Fruit fly (Drosophila melanogaster) S2 (cell line): Measurements from ENCODE around the gene Lgr4.

Source experiments
- CG8478 ChIP-seq: fragments of >200 bp; optimal IDR thresholded peaks from 2 replicates; lab custom pipeline; 2018
- CTCF ChIP-seq, 2 experiments: fragments of >200 bp; optimal IDR thresholded peaks; 2 replicates each; lab custom pipeline; 2018

Gene Lgr4

dm6 chrX:13189032-13189431 lies at the start of gene Lgr4:
Gene Lgr4, minus strand, starts transcription at chrX:13189164.
- TF ChIP-seq CG8478 (lab: Kevin White, UChicago) (no peak), CTCF (optimal IDR thresholded peaks at IDR 0.05; lab: Kevin White, UChicago) (no peak)

dm6 chrX:13238294-13238917 lies 49.4 kb upstream of the Lgr4 start:
- TF ChIP-seq CG8478 (lab: Kevin White, UChicago) (no peak), CTCF (optimal IDR thresholded peaks at IDR 0.05; lab: Kevin White, UChicago) (no peak)

dm6 chrX:13236516-13237245 lies 47.7 kb upstream of the Lgr4 start, which contains the start of gene CG32639:
Gene CG32639, minus strand, starts transcription at chrX:13236566.
- no peak for TF ChIP-seq CTCF (optimal IDR thresholded peaks at IDR 0.05; lab: Kevin White, UChicago)

- no peak for TF ChIP-seq CTCF (optimal IDR thresholded peaks at IDR 0.05; lab: Kevin White, UChicago)
- TF ChIP-seq CG8478 (lab: Kevin White, UChicago): no peak
These were observed 45.9 kb upstream of the Lgr4 start for dm6 chrX:13234738-13235470.

- TF ChIP-seq CG8478 (lab: Kevin White, UChicago): no peak
- TF ChIP-seq CTCF (optimal IDR thresholded peaks at IDR 0.05; lab: Kevin White, UChicago): no peak
These were observed 45.1 kb upstream of the Lgr4 start for dm6 chrX:13233811-13234737.

DNA sequence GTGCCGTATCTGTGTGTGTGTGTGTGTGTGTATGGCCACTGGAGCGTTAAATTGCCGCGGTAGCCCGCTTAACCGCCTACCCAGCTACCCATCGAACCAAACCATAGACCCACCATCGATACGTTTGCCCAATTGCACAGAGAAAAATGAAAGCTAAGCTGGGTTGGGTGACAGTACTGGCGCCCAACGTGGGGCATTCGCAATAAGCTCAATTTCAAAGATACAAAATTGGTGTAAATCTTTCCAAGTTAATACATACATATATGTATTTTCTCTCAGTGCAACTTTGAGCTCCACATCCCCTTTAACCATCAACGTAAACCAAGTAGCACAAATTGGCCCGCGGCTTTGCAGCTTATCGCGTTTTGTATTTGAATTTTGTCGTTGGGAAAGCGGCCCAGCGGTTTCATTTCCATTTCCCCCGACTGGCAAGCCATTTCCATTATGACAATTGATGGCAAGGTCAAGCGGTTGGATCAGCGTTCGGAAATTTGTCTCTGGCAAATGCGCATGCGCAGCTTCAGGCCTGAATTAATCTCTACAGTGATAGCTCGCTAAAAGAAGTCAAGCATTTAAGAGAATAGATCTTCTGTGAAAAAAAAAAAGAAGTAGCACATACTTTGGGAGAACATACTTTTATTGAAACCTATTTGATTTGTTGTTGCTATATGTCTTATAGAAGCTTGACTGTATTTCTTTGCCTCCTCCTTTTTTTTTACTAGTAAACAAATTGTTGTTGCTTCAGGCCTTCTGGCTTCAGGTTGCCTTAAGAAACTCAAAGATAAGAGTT lies 43.6 kb upstream of the Lgr4 start:
- TF ChIP-seq CTCF (optimal IDR thresholded peaks at IDR 0.05; lab: Kevin White, UChicago): no peak

dm6 chrX:13230974-13231373 lies 42.0 kb upstream of the Lgr4 start:
- TF ChIP-seq CG8478 (lab: Kevin White, UChicago): no peak
- TF ChIP-seq CTCF (optimal IDR thresholded peaks at IDR 0.05; lab: Kevin White, UChicago): no peak

- no peak for TF ChIP-seq CTCF (optimal IDR thresholded peaks at IDR 0.05; lab: Kevin White, UChicago)
- no peak for TF ChIP-seq CG8478 (lab: Kevin White, UChicago)
These were observed 40.9 kb upstream of the Lgr4 start for dm6 chrX:13229824-13230223.

DNA sequence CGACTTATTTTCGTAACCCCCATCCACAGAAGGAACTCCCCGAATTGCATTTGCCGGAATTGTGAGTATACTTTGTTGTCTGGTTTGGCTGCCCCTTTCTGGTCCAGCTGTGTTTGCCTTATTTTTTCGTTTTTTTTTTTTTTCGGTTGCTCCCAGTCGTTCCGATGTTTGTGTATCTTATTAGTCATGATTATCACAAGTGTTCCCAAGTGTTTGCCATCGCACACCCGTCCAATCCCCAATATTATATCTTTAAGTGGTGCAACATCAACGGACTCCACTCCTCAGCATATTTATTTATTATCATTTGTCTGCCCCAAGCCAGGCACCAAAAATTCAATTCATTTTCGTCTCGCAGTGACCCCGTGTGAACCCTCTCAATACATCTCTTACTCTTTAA lies 40.3 kb upstream of the Lgr4 start:
- TF ChIP-seq CG8478 (lab: Kevin White, UChicago) (no peak), CTCF (optimal IDR thresholded peaks at IDR 0.05; lab: Kevin White, UChicago) (no peak)

dm6 chrX:13228208-13228606 lies 39.2 kb upstream of the Lgr4 start:
- TF ChIP-seq CG8478 (lab: Kevin White, UChicago) (no peak), CTCF (optimal IDR thresholded peaks at IDR 0.05; lab: Kevin White, UChicago) (no peak)

DNA sequence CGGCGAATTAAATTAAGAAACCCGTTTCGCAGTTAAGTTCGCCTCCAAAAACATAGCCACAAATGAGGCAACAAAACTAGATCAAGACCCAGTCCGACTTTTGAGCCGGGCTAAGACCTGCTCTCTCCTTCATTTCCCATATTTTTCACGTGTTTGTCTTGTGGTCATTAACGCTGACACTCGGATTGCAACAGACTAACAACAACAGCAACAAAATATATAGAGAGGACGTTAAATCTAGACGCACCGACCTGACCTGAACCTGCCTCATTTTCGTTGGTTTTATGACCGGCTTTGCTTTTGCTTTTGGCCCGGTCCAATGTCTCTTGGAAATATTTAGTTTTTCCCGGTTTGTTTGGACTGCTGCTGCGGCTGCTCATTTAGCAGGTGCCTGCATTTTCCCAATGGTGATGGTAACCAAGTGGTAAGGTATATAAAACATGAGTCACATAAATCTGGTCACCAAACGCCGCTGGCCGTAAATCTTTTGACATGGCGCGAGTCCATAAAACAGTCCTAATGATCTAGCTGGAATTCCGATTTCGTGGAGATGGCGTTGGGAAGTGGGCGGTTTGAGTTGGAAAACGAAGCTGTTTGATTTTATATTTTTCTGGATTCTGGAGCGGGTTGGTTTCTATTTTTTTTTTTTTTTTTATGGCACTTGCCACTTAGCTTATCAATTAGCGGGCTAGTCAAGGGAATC lies 38.7 kb upstream of the Lgr4 start:
- TF ChIP-seq CTCF (optimal IDR thresholded peaks at IDR 0.05; lab: Kevin White, UChicago) (no peak), CG8478 (lab: Kevin White, UChicago) (no peak)

DNA sequence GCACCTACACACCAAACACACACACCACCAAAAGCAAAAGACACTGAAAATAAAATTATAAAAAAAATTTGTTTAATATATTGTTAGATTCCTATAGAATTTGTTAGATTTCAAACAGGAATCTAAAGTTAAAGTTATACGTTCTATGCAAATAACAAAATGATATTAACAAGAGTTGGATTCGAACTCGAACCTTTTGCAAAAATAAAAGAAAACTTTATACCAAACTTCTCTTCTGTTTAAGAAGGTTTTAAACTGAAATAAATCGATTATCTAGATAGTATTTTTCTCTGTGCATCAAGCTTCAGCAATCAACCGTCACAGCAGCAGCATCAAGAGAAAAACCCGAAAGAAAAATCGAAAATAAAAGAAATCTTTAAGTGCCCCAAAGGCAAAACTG lies 37.5 kb upstream of the Lgr4 start:
- no peak for TF ChIP-seq CTCF (optimal IDR thresholded peaks at IDR 0.05; lab: Kevin White, UChicago)
- no peak for TF ChIP-seq CG8478 (lab: Kevin White, UChicago)

dm6 chrX:13224846-13225245 lies 35.9 kb upstream of the Lgr4 start:
- TF ChIP-seq CG8478 (lab: Kevin White, UChicago): no peak
- TF ChIP-seq CTCF (optimal IDR thresholded peaks at IDR 0.05; lab: Kevin White, UChicago): peak; percentile 70 to 85
